Fruit fly (Drosophila melanogaster): ENCODE measurements around the gene Zaf1.

dm6 chr3R:11665508-11665907 is 40.1 kb upstream of the Zaf1 start:
- TF ChIP-seq vri (GFP tag; optimal IDR thresholded peaks at IDR 0.05) (no peak), Sox102F (GFP tag; optimal IDR thresholded peaks at IDR 0.05) (no peak)
